Fruit fly (Drosophila melanogaster) Kc167 (cell line): Measurements from ENCODE around the gene eIF4E5.

ENCODE experiments used
- Myc ChIP-seq: fragments of >200 bp; optimal IDR thresholded peaks from 2 replicates; lab custom pipeline; 2017; ENCODE audit warnings: missing external identifiers
- Sin3A ChIP-seq: fragments of >200 bp; optimal IDR thresholded peaks from 2 replicates; lab custom pipeline; 2018; ENCODE audit warnings: missing external identifiers
- h ChIP-seq: fragments of >200 bp; optimal IDR thresholded peaks from 3 replicates; lab custom pipeline; 2018; ENCODE audit warnings: missing external identifiers

DNA sequence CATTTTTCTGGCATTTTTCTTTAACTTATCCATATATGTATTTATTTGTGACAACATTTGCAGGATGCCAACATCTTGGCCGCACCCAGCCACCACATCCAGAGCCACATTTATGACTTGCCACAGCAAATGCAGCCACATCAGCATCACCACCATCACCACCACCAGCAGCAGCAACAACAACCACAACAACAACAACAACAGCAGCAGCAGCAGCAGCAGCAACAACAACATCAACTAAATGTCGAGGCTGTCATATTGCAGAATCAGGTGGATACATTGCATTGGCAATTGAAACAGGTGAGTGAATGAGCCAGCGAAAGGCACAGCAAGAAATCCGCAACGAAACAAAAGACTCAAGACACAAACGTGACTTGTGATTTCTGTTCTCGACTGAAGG, 4.7 kb upstream of the eIF4E5 start:
- TF ChIP-seq h (lab: Kevin White, UChicago) (no peak), Myc (lab: Kevin White, UChicago) (no peak), Sin3A (lab: Kevin White, UChicago) (no peak)
